Worm (Caenorhabditis elegans) whole organism, midembryonic: ENCODE measurements around the gene C16C8.27.

Source experiments
- T22C8.4 ChIP-seq: fragments of 200-800 bp; sonication (Bioruptor generic); IDR thresholded peaks from 2 replicates; pipeline ENCODE4 v1.3.6; 2022; ENCODE audit warnings: missing genetic modification characterization, missing compliant biosample characterization
- cog-1 ChIP-seq: sonication (generic microtip); optimal IDR thresholded peaks from 2 replicates; lab custom pipeline; 2016; ENCODE audit warnings: missing genetic modification characterization, missing compliant biosample characterization
- flt-1 ChIP-seq: fragments of 200-800 bp; sonication (Bioruptor generic); IDR thresholded peaks from 2 replicates; pipeline ENCODE4 v1.3.6; 2022; ENCODE audit warnings: missing genetic modification characterization, missing compliant biosample characterization
- ref-1 ChIP-seq: fragments of 200-800 bp; sonication (Bioruptor generic); conservative IDR thresholded peaks from 2 replicates; pipeline ENCODE4 v1.3.6; 2022; ENCODE audit warnings: missing genetic modification reagents, missing genetic modification characterization, missing compliant biosample characterization
- ztf-29 ChIP-seq: fragments of 200-800 bp; sonication (Bioruptor generic); IDR thresholded peaks from 2 replicates; pipeline ENCODE4 v1.3.6; 2022; ENCODE audit warnings: missing genetic modification reagents, missing genetic modification characterization, missing compliant biosample characterization

DNA sequence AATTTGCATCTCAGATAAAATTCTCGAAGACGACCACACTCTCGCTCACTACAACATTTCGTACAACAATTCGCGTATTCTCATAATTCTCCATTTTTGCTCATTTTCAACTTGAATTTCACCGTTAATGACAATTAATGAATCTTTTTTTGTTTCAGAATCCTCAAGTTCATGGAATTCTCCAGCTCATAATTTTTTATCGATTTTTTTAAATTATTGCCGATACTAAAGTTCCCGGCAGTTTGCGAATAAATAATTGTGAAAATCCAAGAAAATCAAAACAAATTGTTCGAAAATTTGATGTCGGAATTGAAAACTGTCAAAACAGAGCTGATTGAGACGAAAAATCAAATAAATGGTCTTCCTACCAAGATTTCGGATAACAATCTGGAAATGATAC, 6.4 kb downstream of the C16C8.27 start, which contains the start of gene C16C8.21:
- no peak for TF ChIP-seq ztf-29 (GFP tag; lab: Robert Waterston, UW)
- TF ChIP-seq cog-1 (tag; lab: Kevin White, UChicago), result no peak
- TF ChIP-seq T22C8.4, result no peak
- no peak for TF ChIP-seq ref-1 (GFP tag; lab: Robert Waterston, UW)
- no peak for TF ChIP-seq flt-1 (GFP tag; lab: Robert Waterston, UW)
